Fruit fly (Drosophila melanogaster) whole organism, pupa: Measurements from ENCODE around the gene CG13314.

ENCODE experiments used
- CG12605 ChIP-seq: fragments of 200-800 bp; sonication (Bioruptor generic); IDR thresholded peaks from 2 replicates; pipeline ENCODE4 v1.3.6; 2022; ENCODE audit warnings: missing biosample characterization, missing genetic modification characterization
- CG32121 ChIP-seq: fragments of 200-800 bp; sonication (Bioruptor generic); IDR thresholded peaks from 2 replicates; pipeline ENCODE4 v1.3.6; 2022; ENCODE audit warnings: missing biosample characterization, missing genetic modification characterization
- EcR ChIP-seq: fragments of 200-800 bp; sonication (Bioruptor generic); optimal IDR thresholded peaks from 3 replicates; lab custom pipeline; 2019; ENCODE audit warnings: missing biosample characterization, missing genetic modification characterization, mild to moderate bottlenecking, moderate library complexity, missing genetic modification reagents
- Ets98B ChIP-seq: fragments of 200-800 bp; sonication (Bioruptor generic); IDR thresholded peaks from 2 replicates; pipeline ENCODE4 v1.3.6; 2022; ENCODE audit warnings: missing biosample characterization, missing genetic modification characterization
- Pif1B ChIP-seq: fragments of 200-800 bp; sonication (Bioruptor generic); optimal IDR thresholded peaks from 3 replicates; lab custom pipeline; 2016; ENCODE audit warnings: missing biosample characterization, missing genetic modification characterization

- TF ChIP-seq EcR (GFP tag; lab: Kevin White, UChicago), result peak; percentile 26
- TF ChIP-seq CG32121 (GFP tag; lab: Robert Waterston, UW), result peak; percentile 8; the same call in 1 of the 2 replicates
- TF ChIP-seq Pif1B, result no peak
- TF ChIP-seq CG12605 (GFP tag; lab: Robert Waterston, UW), result no peak
- peak; percentile 21; the same call in 1 of the 2 replicates for TF ChIP-seq Ets98B (GFP tag; lab: Robert Waterston, UW)
These were observed 4.3 kb downstream of the CG13314 start, which contains the start of gene Galk for dm6 chr3L:8985848-8986320.
